Fruit fly (Drosophila melanogaster) whole organism: Measurements from ENCODE around the gene CG4691.
"Not testable (repeated sequence)": the region's sequence is repeated elsewhere in the genome, so short reads cannot be mapped to it uniquely, and the experiment has no call there.

ENCODE experiments used
- Dll ChIP-seq: fragments of >200 bp; optimal IDR thresholded peaks from 2 replicates; lab custom pipeline; 2017
- EcR ChIP-seq, 2 experiments: fragments of >200 bp; optimal IDR thresholded peaks; 2 replicates each; lab custom pipeline; 2017; ENCODE audit warnings: missing biosample characterization in 2 of 2, missing genetic modification characterization in 2 of 2, missing genetic modification reagents in 2 of 2
- pan ChIP-seq: fragments of >200 bp; optimal IDR thresholded peaks from 2 replicates; lab custom pipeline; 2017
- usp ChIP-seq: fragments of >200 bp; optimal IDR thresholded peaks from 2 replicates; lab custom pipeline; 2017; ENCODE audit warnings: missing biosample characterization, missing genetic modification characterization, mixed read lengths

- TF ChIP-seq pan (lab: Kevin White, UChicago); Dll; EcR (GFP tag; optimal IDR thresholded peaks at IDR 0.05; lab: Kevin White, UChicago); usp (GFP tag; lab: Kevin White, UChicago): not testable (repeated sequence)
Measured at dm6 chr2L:14742893-14743292, 17.7 kb upstream of the CG4691 start, which contains the start of gene CG34166.
